Worm (Caenorhabditis elegans): ENCODE data around the gene clec-79.

DNA sequence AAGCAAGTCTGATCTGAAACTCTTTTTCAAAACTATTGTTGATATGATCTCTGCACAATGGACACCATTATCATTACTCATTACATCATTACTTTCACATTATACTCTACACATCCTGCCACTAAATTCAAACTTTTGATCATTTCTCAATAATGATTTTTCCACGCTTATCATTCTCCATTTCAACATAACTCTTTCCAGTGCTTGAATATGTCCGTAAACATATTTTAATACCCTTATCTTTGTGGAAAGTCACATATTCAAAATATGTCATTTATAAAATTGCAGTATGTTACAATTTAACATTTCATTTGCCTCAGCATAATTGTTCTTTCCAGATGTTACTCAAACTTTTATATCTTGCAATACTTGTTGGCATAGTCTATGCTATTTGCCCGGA lies 12.8 kb upstream of the clec-79 start, which contains the start of gene clec-75:
- TF ChIP-seq snpc-1.3 (tag; optimal IDR thresholded peaks at IDR 0.05; ENCODE audit: insufficient read depth) (no peak), ztf-6 (GFP tag; IDR thresholded peaks at IDR 0.05) (no peak), hmg-20 (GFP tag; IDR thresholded peaks at IDR 0.05) (no peak), repo-1 (tag; optimal IDR thresholded peaks at IDR 0.05) (no peak), ceh-40 (GFP tag; IDR thresholded peaks at IDR 0.05) (no peak)

All from whole organism, young adult.